Fruit fly (Drosophila melanogaster): Measurements from ENCODE around the gene Nrt.

Nrt gene

DNA sequence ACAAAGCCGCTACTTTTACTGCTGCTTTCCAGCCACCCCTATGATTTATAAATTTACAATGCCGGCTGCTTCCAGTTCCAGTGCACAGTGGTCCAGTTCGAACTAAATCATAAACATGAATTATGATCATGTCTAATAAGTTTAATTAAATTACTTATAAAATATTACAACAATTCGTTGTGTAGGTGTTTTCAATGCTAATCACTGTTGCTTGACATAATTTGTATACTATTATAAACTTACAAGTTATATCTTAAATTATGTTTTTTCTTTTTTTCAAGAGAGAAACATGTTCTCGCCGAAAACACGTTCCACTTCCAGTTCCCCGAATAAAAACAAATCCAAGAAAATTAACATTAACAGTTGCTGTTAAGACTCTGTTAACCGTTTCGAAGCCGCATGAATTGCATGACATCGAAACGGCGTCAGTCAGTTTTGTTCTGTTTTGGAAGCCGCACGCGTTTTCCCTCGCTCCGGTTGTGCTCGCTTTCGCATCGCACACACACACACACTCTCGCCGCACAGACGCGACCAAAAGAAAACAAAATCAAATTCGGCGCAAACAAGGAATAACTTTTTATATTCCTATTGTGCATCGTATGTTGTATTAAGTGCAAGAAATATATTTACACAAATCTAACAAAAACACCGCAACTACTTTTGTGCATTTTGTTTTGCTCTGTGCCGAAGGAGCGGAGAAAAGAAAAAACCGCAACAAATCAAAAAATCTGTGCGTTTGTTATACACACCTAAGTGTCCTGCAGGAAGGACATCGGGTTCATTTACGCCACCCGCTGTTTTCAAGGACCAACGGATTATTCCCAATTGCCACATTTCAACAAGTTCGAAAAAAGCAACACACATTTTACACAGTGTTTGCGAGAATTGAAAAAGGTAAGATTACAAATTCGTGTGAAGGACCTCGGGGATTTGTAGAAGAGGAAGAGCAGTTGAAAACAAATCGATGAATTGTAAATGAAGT lies at the start of gene Nrt (continued):
- TF ChIP-seq CG17385 (GFP tag; optimal IDR thresholded peaks at IDR 0.05) (peak; percentile 69), Hr78 (GFP tag; optimal IDR thresholded peaks at IDR 0.05) (peak in 1 of 2 experiments; percentile 21), Tbp (GFP tag; optimal IDR thresholded peaks at IDR 0.05) (no peak), CG6854 (GFP tag; optimal IDR thresholded peaks at IDR 0.05) (no peak), Atf-2 (GFP tag; optimal IDR thresholded peaks at IDR 0.05) (no peak)

DNA sequence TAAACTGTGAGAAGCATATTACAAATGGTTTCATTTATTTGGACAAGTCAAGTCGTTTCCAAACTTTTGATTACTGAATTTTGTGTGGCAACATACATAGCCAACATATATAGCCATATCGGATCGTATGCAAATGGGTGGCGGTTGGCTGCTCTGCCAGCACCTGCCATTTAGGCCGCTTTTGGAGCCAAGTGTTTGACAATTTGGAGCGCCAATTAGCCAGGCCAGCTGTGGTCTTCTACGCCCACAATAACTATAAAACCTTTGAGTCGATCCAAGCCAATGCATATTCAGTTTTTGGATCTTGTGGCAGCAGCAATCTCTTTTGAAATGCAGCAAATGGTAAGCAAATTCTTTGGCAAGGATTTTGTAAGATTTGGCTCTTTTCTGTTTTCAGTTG lies 41.3 kb upstream of the Nrt start, which contains the start of gene CG13031:
Gene CG13031, plus strand, starts transcription at position 301 of the 400 bp plus-strand sequence.
- TF ChIP-seq sna (GFP tag; IDR thresholded peaks at IDR 0.05; ENCODE audit: partially characterized antibody) (no peak), seq (GFP tag; IDR thresholded peaks at IDR 0.05) (no peak), CG1647 (GFP tag; optimal IDR thresholded peaks at IDR 0.05) (no peak), CG13424 (tag; optimal IDR thresholded peaks at IDR 0.05) (no peak), CG9727 (GFP tag; optimal IDR thresholded peaks at IDR 0.05) (no peak), CG1603 (tag; optimal IDR thresholded peaks at IDR 0.05) (no peak), CG34376 (GFP tag; optimal IDR thresholded peaks at IDR 0.05) (no peak), CG8290 (GFP tag; optimal IDR thresholded peaks at IDR 0.05) (no peak), CG8290 (tag; optimal IDR thresholded peaks at IDR 0.05) (no peak), C15 (GFP tag; IDR thresholded peaks at IDR 0.05) (no peak)

DNA sequence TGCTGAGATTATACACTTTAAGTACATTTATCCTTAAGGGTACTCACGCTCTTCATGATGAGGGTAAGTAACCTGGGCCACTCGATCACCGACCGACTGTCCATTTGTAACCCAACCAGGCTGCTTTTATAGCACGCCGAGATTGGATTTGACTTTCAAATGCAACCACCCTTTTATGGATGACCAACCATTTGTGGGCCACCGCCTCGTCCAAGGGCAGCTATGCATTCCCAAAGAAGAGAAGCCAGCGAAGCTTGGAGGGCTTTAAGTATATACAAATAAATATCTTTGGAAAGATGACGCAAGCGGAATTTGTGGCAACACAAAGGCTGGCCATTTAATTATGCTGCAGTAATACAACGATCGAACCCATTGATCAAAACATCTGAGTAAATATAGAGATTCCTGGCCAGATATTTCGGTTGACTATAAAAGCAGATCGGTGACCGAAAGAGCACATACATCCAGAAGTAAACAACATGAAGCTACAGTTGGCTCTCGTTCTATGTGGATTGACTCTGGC lies 39.7 kb upstream of the Nrt start, which contains the start of the genes CG13026 and PGRP-SB2:
Gene CG13026, minus strand, starts transcription at position 101 of the 523 bp plus-strand sequence.
Gene PGRP-SB2, plus strand, starts transcription at position 473 of the 523 bp plus-strand sequence.
- TF ChIP-seq CG6689 (GFP tag; IDR thresholded peaks at IDR 0.05) = no peak
- TF ChIP-seq wdn (GFP tag; IDR thresholded peaks at IDR 0.05) = no peak
- no peak for TF ChIP-seq Abd-B (GFP tag; optimal IDR thresholded peaks at IDR 0.05)
- no peak for TF ChIP-seq CG6175 (GFP tag; IDR thresholded peaks at IDR 0.05)
- TF ChIP-seq Ets65A (GFP tag) = peak; percentile 8
- no peak for TF ChIP-seq Bdp1 (GFP tag; optimal IDR thresholded peaks at IDR 0.05)

DNA sequence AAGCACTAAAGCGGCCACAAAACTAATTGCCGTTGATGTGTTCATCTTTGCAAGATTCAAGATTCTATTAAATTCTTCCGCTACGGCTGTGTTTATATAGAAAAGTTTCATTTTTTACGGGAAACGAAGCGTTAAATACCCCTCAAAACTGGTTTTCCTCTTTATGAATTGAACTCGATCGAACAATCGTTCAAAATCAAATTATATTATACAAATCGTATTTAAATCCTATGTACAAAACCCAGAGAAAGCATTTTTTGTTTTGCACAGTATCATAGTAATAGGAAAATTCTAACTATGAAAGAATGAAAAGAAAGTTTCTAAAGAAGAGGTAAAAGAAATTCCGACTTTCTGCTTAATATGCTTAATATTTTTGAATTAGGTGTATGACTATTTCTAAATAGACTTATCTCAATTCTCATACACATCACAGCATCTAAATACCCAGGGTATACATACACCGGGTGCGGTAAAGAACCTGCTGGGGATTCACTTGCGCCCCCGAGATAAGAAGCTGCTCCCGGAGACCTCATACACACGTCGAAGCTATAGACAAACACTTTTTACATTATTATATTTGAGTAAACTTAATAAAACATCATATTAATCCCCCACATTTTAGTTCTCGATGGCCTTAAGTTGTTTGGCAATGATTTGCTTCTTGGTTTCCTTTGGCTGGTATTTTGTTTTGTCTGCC lies 37.8 kb upstream of the Nrt start, which contains the start of gene PGRP-SB1:
Gene PGRP-SB1, minus strand, starts transcription at position 51 of the 697 bp plus-strand sequence.
- TF ChIP-seq D19B (GFP tag; optimal IDR thresholded peaks at IDR 0.05) (peak; percentile 76), Rx (GFP tag; IDR thresholded peaks at IDR 0.05) (no peak)

DNA sequence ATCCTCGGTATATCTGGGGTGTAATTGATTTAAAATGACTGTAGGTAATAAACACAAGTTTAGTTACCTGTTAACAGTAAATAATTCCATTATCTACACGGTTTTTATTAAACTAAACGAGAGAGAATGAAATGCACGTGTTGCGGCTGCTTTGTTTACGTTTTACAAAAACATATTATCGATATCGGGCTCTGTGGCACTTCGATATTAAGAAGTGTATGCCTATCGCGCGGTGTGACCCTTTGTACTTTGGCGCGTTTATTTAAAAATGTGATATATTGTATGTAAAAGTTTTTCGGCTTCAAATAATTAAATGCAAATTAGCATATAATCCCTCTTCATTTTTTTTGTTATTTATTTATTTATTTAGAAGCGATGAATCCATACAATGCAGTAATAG lies 35.2 kb upstream of the Nrt start, which contains the start of gene Dbp73D:
Gene Dbp73D, minus strand, starts transcription at position 174 of the 400 bp plus-strand sequence.
- no peak for TF ChIP-seq CG7556 (GFP tag; optimal IDR thresholded peaks at IDR 0.05)
- no peak for TF ChIP-seq CG6765 (GFP tag; optimal IDR thresholded peaks at IDR 0.05)
- no peak for TF ChIP-seq gsb-n (tag; optimal IDR thresholded peaks at IDR 0.05)
- peak; percentile 88 for TF ChIP-seq Max (GFP tag; optimal IDR thresholded peaks at IDR 0.05)
- no peak for TF ChIP-seq CG12236 (GFP tag; optimal IDR thresholded peaks at IDR 0.05)
- TF ChIP-seq ro (GFP tag; IDR thresholded peaks at IDR 0.05) = no peak
- TF ChIP-seq lmd (GFP tag; IDR thresholded peaks at IDR 0.05) = no peak
- no peak for TF ChIP-seq CG9727 (GFP tag; optimal IDR thresholded peaks at IDR 0.05)
- peak; percentile 62 for TF ChIP-seq stwl (tag; optimal IDR thresholded peaks at IDR 0.05)
- peak; percentile 52 for TF ChIP-seq Bgb (GFP tag; IDR thresholded peaks at IDR 0.05; ENCODE audit: partially characterized antibody)
- peak; percentile 32 for TF ChIP-seq CG17186 (GFP tag; optimal IDR thresholded peaks at IDR 0.05)
- no peak for TF ChIP-seq fd96Cb (tag; optimal IDR thresholded peaks at IDR 0.05)
- TF ChIP-seq amos (GFP tag; IDR thresholded peaks at IDR 0.05; ENCODE audit: partially characterized antibody) = peak; percentile 43; the same call in 1 of the 2 replicates
- no peak for TF ChIP-seq CG11093 (GFP tag; IDR thresholded peaks at IDR 0.05)
- no peak for TF ChIP-seq pfk (GFP tag; optimal IDR thresholded peaks at IDR 0.05)
- peak; percentile 36 for TF ChIP-seq MESR4 (GFP tag; optimal IDR thresholded peaks at IDR 0.05)
- peak; percentile 45; the same call in 1 of the 3 replicates for TF ChIP-seq CG14860 (GFP tag; IDR thresholded peaks at IDR 0.05; ENCODE audit: partially characterized antibody)
- TF ChIP-seq ken (GFP tag; IDR thresholded peaks at IDR 0.05) = no peak
- no peak for TF ChIP-seq Taf1 (GFP tag; IDR thresholded peaks at IDR 0.05)

Measured in whole organism, embryonic.